Fruit fly (Drosophila melanogaster) whole organism, wandering third instar larva: ENCODE results near the gene CG6290.

Experiments
- Abd-B ChIP-seq: fragments of >200 bp; optimal IDR thresholded peaks from 2 replicates; lab custom pipeline; 2017; ENCODE audit warnings: missing biosample characterization, missing genetic modification characterization
- CG9705 ChIP-seq: fragments of 200-800 bp; sonication (Bioruptor generic); optimal IDR thresholded peaks from 2 replicates; lab custom pipeline; 2018; ENCODE audit warnings: missing biosample characterization, mild to moderate bottlenecking, missing genetic modification characterization
- HLH106 ChIP-seq: fragments of 200-800 bp; optimal IDR thresholded peaks from 3 replicates; lab custom pipeline; 2019; ENCODE audit warnings: missing biosample characterization, mild to moderate bottlenecking, missing genetic modification characterization, moderate library complexity
- Hr83 ChIP-seq: fragments of 200-300 bp; sonication (Bioruptor generic); optimal IDR thresholded peaks from 2 replicates; lab custom pipeline; 2016; ENCODE audit warnings: missing biosample characterization, mild to moderate bottlenecking, missing genetic modification characterization, moderate library complexity; ENCODE audit not compliant: poor library complexity, severe bottlenecking
- Rel ChIP-seq, 2 experiments: fragments of 200-800 bp; sonication (Bioruptor generic) in 1 of 2; optimal IDR thresholded peaks; 2 replicates in 1 of 2; 3 replicates in 1 of 2; lab custom pipeline; 2016 to 2019; ENCODE audit warnings: mild to moderate bottlenecking in 2 of 2, missing biosample characterization in 2 of 2, missing genetic modification characterization in 2 of 2, moderate library complexity in 1 of 2
- sv ChIP-seq: fragments of 200-800 bp; sonication (Bioruptor generic); optimal IDR thresholded peaks from 3 replicates; lab custom pipeline; 2016; ENCODE audit warnings: missing biosample characterization, missing genetic modification characterization
- tai ChIP-seq: sonication (Bioruptor generic); optimal IDR thresholded peaks from 2 replicates; lab custom pipeline; 2016; ENCODE audit warnings: missing biosample characterization, missing genetic modification characterization
- usp ChIP-seq: fragments of >200 bp; optimal IDR thresholded peaks from 2 replicates; lab custom pipeline; 2017; ENCODE audit warnings: missing biosample characterization, missing genetic modification characterization

DNA sequence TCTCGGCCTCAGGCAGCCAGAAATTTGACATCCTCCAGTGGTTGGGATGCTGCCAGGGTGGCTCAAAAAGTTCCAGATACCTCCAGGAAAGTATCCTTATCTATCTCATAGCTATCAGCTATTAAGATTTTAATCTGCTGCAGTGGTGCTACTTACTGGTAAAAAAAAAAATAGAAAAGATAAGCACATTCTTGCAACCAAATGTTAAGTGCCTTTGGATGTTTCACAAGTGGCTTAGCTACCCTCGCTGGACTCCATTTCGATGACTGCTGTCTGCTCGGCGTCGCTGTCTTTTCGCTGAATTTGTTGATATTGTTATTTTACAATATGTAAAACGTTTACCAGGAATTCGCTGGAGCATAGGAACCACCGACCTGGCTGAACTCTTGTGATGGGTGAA lies 15.4 kb downstream of the CG6290 start:
- TF ChIP-seq sv (no peak), Hr83 (GFP tag; lab: Kevin White, UChicago) (no peak), Abd-B (GFP tag; lab: Kevin White, UChicago) (no peak), usp (GFP tag; lab: Kevin White, UChicago) (no peak), CG9705 (GFP tag; lab: Kevin White, UChicago) (no peak), HLH106 (tag; lab: Kevin White, UChicago) (no peak), tai (no peak), Rel (GFP tag; optimal IDR thresholded peaks at IDR 0.05; lab: Kevin White, UChicago) (no peak), Rel (tag; optimal IDR thresholded peaks at IDR 0.05; lab: Kevin White, UChicago) (no peak)
